Worm (Caenorhabditis elegans) whole organism, L4 larva: ENCODE results near the gene C28D4.7.
"Not testable (repeated sequence)": the region's sequence is repeated elsewhere in the genome, so short reads cannot be mapped to it uniquely, and the experiment has no call there.

Experiments used
- D1046.2 ChIP-seq: fragments of 200-800 bp; sonication (Bioruptor generic); IDR thresholded peaks from 2 replicates; pipeline ENCODE4 v1.3.6; 2022; ENCODE audit warnings: missing genetic modification characterization, missing compliant biosample characterization
- F10B5.3 ChIP-seq: sonication (generic microtip); optimal IDR thresholded peaks from 2 replicates; lab custom pipeline; 2016; ENCODE audit warnings: mild to moderate bottlenecking, missing genetic modification characterization, missing compliant biosample characterization
- F49E8.2 ChIP-seq: sonication (generic microtip); optimal IDR thresholded peaks from 2 replicates; lab custom pipeline; 2016; ENCODE audit warnings: missing compliant biosample characterization, mild to moderate bottlenecking, missing genetic modification characterization, borderline replicate concordance
- Y5F2A.4 ChIP-seq: fragments of 200-800 bp; sonication (Bioruptor generic); optimal IDR thresholded peaks from 2 replicates; lab custom pipeline; 2018; ENCODE audit warnings: mild to moderate bottlenecking, missing genetic modification characterization, missing compliant biosample characterization
- ZK337.2 ChIP-seq: fragments of 200-800 bp; sonication (Bioruptor generic); IDR thresholded peaks from 2 replicates; pipeline ENCODE4 v1.3.6; 2022; ENCODE audit warnings: missing genetic modification reagents, missing genetic modification characterization, missing compliant biosample characterization
- aha-1 ChIP-seq: fragments of 150-350 bp; peaks from one replicate; lab custom pipeline; 2014; ENCODE audit warnings: missing biosample characterization, missing genetic modification characterization
- ama-1 ChIP-seq: fragments of 150-350 bp; optimal IDR thresholded peaks from 2 replicates; lab custom pipeline; 2014; ENCODE audit warnings: inconsistent platforms, mixed read lengths
- attf-4 ChIP-seq: sonication (generic microtip); optimal IDR thresholded peaks from 3 replicates; lab custom pipeline; 2017; ENCODE audit warnings: missing biosample characterization, missing genetic modification characterization
- ceh-44 ChIP-seq: fragments of 200-800 bp; sonication (Bioruptor generic); IDR thresholded peaks from 2 replicates; pipeline ENCODE4 v1.3.6; 2022; ENCODE audit warnings: missing genetic modification reagents, missing genetic modification characterization, missing compliant biosample characterization
- ceh-82 ChIP-seq: sonication (generic microtip); optimal IDR thresholded peaks from 2 replicates; lab custom pipeline; 2017; ENCODE audit warnings: missing biosample characterization, missing genetic modification characterization
- daf-16 ChIP-seq, 3 experiments: sonication (generic microtip); optimal IDR thresholded peaks; 2 replicates each; lab custom pipeline; 2016 to 2017; ENCODE audit warnings: missing genetic modification characterization in 3 of 3, missing genetic modification reagents in 3 of 3, mild to moderate bottlenecking in 2 of 3, missing compliant biosample characterization in 2 of 3, missing biosample characterization in 1 of 3, moderate library complexity in 1 of 3
- dmd-6 ChIP-seq: fragments of 200-800 bp; sonication (Bioruptor generic); IDR thresholded peaks from 2 replicates; pipeline ENCODE4 v1.3.6; 2022; ENCODE audit warnings: missing genetic modification reagents, missing genetic modification characterization, missing compliant biosample characterization
- dmd-8 ChIP-seq: fragments of 200-800 bp; sonication (Bioruptor generic); IDR thresholded peaks from 2 replicates; pipeline ENCODE4 v1.3.6; 2022; ENCODE audit warnings: missing genetic modification characterization, missing compliant biosample characterization
- dve-1 ChIP-seq: sonication (generic microtip); optimal IDR thresholded peaks from 2 replicates; lab custom pipeline; 2017; ENCODE audit warnings: antibody characterized with exemption, mild to moderate bottlenecking, missing genetic modification characterization, missing compliant biosample characterization; ENCODE audit not compliant: insufficient read depth
- egl-27 ChIP-seq: sonication (generic microtip); optimal IDR thresholded peaks from 3 replicates; lab custom pipeline; 2017; ENCODE audit warnings: missing biosample characterization, missing genetic modification reagents, missing genetic modification characterization
- gei-8 ChIP-seq: fragments of 200-800 bp; sonication (Bioruptor generic); optimal IDR thresholded peaks from 2 replicates; lab custom pipeline; 2018; ENCODE audit warnings: mild to moderate bottlenecking, missing genetic modification characterization, missing compliant biosample characterization
- hlh-11 ChIP-seq: fragments of 200-800 bp; sonication (Bioruptor generic); optimal IDR thresholded peaks from 2 replicates; lab custom pipeline; 2018; ENCODE audit warnings: mild to moderate bottlenecking, missing genetic modification characterization, missing compliant biosample characterization
- hlh-30 ChIP-seq: sonication (generic microtip); optimal IDR thresholded peaks from 2 replicates; lab custom pipeline; 2017; ENCODE audit warnings: antibody characterized with exemption, mild to moderate bottlenecking, missing genetic modification characterization, missing compliant biosample characterization; ENCODE audit not compliant: insufficient read depth
- hmg-1.1 ChIP-seq: fragments of 200-800 bp; sonication (Bioruptor generic); IDR thresholded peaks from 2 replicates; pipeline ENCODE4 v1.3.6; 2022; ENCODE audit warnings: missing genetic modification reagents, missing genetic modification characterization, missing compliant biosample characterization
- lim-7 ChIP-seq: fragments of 200-800 bp; sonication (Bioruptor generic); IDR thresholded peaks from 2 replicates; pipeline ENCODE4 v1.3.6; 2022; ENCODE audit warnings: missing genetic modification characterization, missing compliant biosample characterization
- lin-1 ChIP-seq: fragments of 200-800 bp; sonication (Bioruptor generic); IDR thresholded peaks from 2 replicates; pipeline ENCODE4 v1.3.6; 2022; ENCODE audit warnings: missing genetic modification reagents, missing genetic modification characterization, missing compliant biosample characterization
- lin-38 ChIP-seq: fragments of 200-800 bp; sonication (Bioruptor generic); IDR thresholded peaks from 2 replicates; pipeline ENCODE4 v1.3.6; 2022; ENCODE audit warnings: missing genetic modification reagents, missing genetic modification characterization, missing compliant biosample characterization
- lin-39 ChIP-seq: fragments of 150-350 bp; optimal IDR thresholded peaks from 2 replicates; lab custom pipeline; 2014; ENCODE audit warnings: missing biosample characterization, missing genetic modification reagents, missing genetic modification characterization
- mdl-1 ChIP-seq, 2 experiments: fragments of 150-350 bp in 1 of 2; sonication (generic microtip) in 1 of 2; optimal IDR thresholded peaks; 2 replicates each; lab custom pipeline; 2014 to 2017; ENCODE audit warnings: missing biosample characterization in 2 of 2, missing genetic modification characterization in 2 of 2
- mdt-29 ChIP-seq: fragments of 200-800 bp; sonication (Bioruptor generic); IDR thresholded peaks from 2 replicates; pipeline ENCODE4 v1.3.6; 2022; ENCODE audit warnings: missing genetic modification reagents, missing genetic modification characterization, missing compliant biosample characterization
- mes-2 ChIP-seq: sonication (generic microtip); optimal IDR thresholded peaks from 2 replicates; lab custom pipeline; 2016; ENCODE audit warnings: missing genotype, mild to moderate bottlenecking, missing genetic modification characterization, missing compliant biosample characterization; ENCODE audit not compliant: poor library complexity, severe bottlenecking
- mxl-2 ChIP-seq: fragments of 200-800 bp; sonication (Bioruptor generic); conservative IDR thresholded peaks from 2 replicates; pipeline ENCODE4 v1.3.6; 2022; ENCODE audit warnings: missing genetic modification reagents, missing genetic modification characterization, missing compliant biosample characterization
- nhr-10 ChIP-seq: fragments of 150-350 bp; optimal IDR thresholded peaks from 2 replicates; lab custom pipeline; 2014; ENCODE audit warnings: missing biosample characterization, missing genetic modification characterization
- nhr-25 ChIP-seq: sonication (generic microtip); optimal IDR thresholded peaks from 2 replicates; lab custom pipeline; 2017; ENCODE audit warnings: missing genetic modification characterization, mild to moderate bottlenecking, missing compliant biosample characterization, antibody characterized with exemption, moderate library complexity, borderline replicate concordance; ENCODE audit not compliant: insufficient read depth
- nhr-28 ChIP-seq: fragments of 150-350 bp; optimal IDR thresholded peaks from 2 replicates; lab custom pipeline; 2014; ENCODE audit warnings: missing biosample characterization, missing genetic modification characterization
- nhr-42 ChIP-seq: fragments of 200-800 bp; sonication (Bioruptor generic); IDR thresholded peaks from 2 replicates; pipeline ENCODE4 v1.3.6; 2022; ENCODE audit warnings: missing genetic modification characterization, missing compliant biosample characterization
- nhr-77 ChIP-seq: fragments of 150-350 bp; optimal IDR thresholded peaks from 2 replicates; lab custom pipeline; 2014; ENCODE audit warnings: missing biosample characterization, missing genetic modification characterization
- php-3 ChIP-seq: fragments of 200-800 bp; sonication (Bioruptor generic); IDR thresholded peaks from 2 replicates; pipeline ENCODE4 v1.3.6; 2022; ENCODE audit warnings: missing genetic modification reagents, missing genetic modification characterization, missing compliant biosample characterization
- pqm-1 ChIP-seq: sonication (generic microtip); optimal IDR thresholded peaks from 2 replicates; lab custom pipeline; 2017; ENCODE audit warnings: missing biosample characterization, missing genetic modification characterization
- saeg-2 ChIP-seq: fragments of 200-800 bp; sonication (Bioruptor generic); IDR thresholded peaks from 2 replicates; pipeline ENCODE4 v1.3.6; 2022; ENCODE audit warnings: missing genetic modification reagents, missing genetic modification characterization, missing compliant biosample characterization
- sdz-12 ChIP-seq: fragments of 200-800 bp; sonication (Bioruptor generic); optimal IDR thresholded peaks from 2 replicates; lab custom pipeline; 2018; ENCODE audit warnings: mild to moderate bottlenecking, missing genetic modification characterization, missing compliant biosample characterization
- spr-3 ChIP-seq: fragments of 200-800 bp; sonication (Bioruptor generic); optimal IDR thresholded peaks from 2 replicates; lab custom pipeline; 2018; ENCODE audit warnings: mild to moderate bottlenecking, missing genetic modification characterization, missing compliant biosample characterization
- tag-97 ChIP-seq: fragments of 200-800 bp; sonication (Bioruptor generic); IDR thresholded peaks from 2 replicates; pipeline ENCODE4 v1.3.6; 2022; ENCODE audit warnings: missing genetic modification characterization, missing compliant biosample characterization
- tra-1 ChIP-seq: fragments of 200-800 bp; sonication (Bioruptor generic); IDR thresholded peaks from 2 replicates; pipeline ENCODE4 v1.3.6; 2022; ENCODE audit warnings: missing genetic modification reagents, missing genetic modification characterization, missing compliant biosample characterization
- unc-62 ChIP-seq, 3 experiments: fragments of 150-350 bp in 1 of 3; sonication (generic microtip); optimal IDR thresholded peaks in 2 of 3; peaks in 1 of 3; 1 replicate in 1 of 3; 2 replicates in 2 of 3; lab custom pipeline; 2014 to 2017; ENCODE audit warnings: missing biosample characterization in 3 of 3, missing genetic modification characterization in 3 of 3, missing genetic modification reagents in 3 of 3, missing genotype in 1 of 3
- zfp-2 ChIP-seq: sonication (generic microtip); optimal IDR thresholded peaks from 2 replicates; lab custom pipeline; 2016; ENCODE audit warnings: mild to moderate bottlenecking, missing genetic modification characterization, missing compliant biosample characterization
- zfp-3 ChIP-seq: fragments of 200-800 bp; sonication (Bioruptor generic); conservative IDR thresholded peaks from 2 replicates; pipeline ENCODE4 v1.3.6; 2022; ENCODE audit warnings: missing genetic modification reagents, missing genetic modification characterization, missing compliant biosample characterization
- zip-11 ChIP-seq: fragments of 200-800 bp; sonication (Bioruptor generic); IDR thresholded peaks from 2 replicates; pipeline ENCODE4 v1.3.6; 2022; ENCODE audit warnings: missing genetic modification characterization, missing compliant biosample characterization
- zip-2 ChIP-seq: fragments of 150-350 bp; optimal IDR thresholded peaks from 2 replicates; lab custom pipeline; 2014; ENCODE audit warnings: missing biosample characterization, missing genetic modification characterization
- ztf-11 ChIP-seq: fragments of 150-350 bp; optimal IDR thresholded peaks from 2 replicates; lab custom pipeline; 2014; ENCODE audit warnings: missing biosample characterization, missing genetic modification characterization

The C28D4.7 gene

DNA sequence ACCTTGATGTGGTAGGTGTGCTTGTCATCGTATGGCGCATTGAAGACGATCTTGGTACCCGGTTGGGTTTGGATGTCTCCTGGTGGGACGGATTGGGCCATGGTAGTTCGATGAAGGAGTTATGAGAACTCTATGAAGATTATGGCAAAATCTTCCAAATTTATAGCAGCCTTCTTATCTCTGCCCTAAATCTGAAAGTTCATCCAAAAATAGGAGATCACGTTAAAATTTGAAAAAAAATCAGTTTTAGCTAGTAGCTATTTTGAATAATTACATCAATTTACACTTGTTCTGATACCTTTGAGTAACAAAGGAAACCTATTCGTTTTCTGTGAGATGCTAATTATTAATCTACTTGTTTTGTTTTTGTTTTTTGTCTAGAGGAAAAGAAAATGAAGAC, 24.1 kb upstream of the C28D4.7 start, which contains the start of gene msp-79:
TSS of gene msp-79 (minus strand) at position 101 of the 400 bp plus-strand sequence.
- not testable (repeated sequence) for TF ChIP-seq nhr-10 (tag; lab: Kevin White, UChicago); ztf-11 (tag; lab: Kevin White, UChicago); zip-11

DNA sequence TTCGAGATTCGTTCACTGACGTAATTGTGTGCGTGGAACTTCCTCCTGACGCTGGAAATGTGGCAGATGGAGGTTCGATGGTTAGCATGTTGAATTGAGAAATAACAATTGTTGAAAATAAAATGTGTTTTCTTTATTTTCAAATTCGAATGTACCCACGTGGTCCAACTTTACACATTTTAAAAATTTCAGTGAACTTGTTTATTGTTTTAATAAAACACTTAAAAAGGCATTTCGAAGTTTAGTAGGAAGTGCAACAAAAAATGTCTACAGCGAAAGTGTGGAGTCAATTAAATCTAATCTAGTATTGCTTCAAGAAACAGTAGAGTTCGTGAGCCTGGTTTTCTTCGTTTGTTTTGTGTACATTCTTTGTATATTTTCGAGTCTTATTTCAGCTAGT, 23.3 kb upstream of the C28D4.7 start, which contains the start of gene ssp-36:
TSS of gene ssp-36 (minus strand) at position 101 of the 400 bp plus-strand sequence.
- TF ChIP-seq ceh-44 (no peak), Y5F2A.4 (GFP tag; lab: Kevin White, UChicago) (no peak), nhr-77 (tag; lab: Kevin White, UChicago) (no peak), ceh-82 (tag; lab: Kevin White, UChicago) (no peak), spr-3 (GFP tag; lab: Kevin White, UChicago) (no peak), lin-39 (tag; lab: Kevin White, UChicago) (no peak), gei-8 (no peak), mxl-2 (no peak), tra-1 (no peak), nhr-42 (no peak), saeg-2 (GFP tag; lab: Robert Waterston, UW) (no peak), lin-1 (no peak), tag-97 (GFP tag; lab: Robert Waterston, UW) (no peak), mdt-29 (GFP tag; lab: Robert Waterston, UW) (no peak), ZK337.2 (GFP tag; lab: Robert Waterston, UW) (no peak), zfp-2 (tag; lab: Kevin White, UChicago) (no peak), zfp-3 (no peak)

DNA sequence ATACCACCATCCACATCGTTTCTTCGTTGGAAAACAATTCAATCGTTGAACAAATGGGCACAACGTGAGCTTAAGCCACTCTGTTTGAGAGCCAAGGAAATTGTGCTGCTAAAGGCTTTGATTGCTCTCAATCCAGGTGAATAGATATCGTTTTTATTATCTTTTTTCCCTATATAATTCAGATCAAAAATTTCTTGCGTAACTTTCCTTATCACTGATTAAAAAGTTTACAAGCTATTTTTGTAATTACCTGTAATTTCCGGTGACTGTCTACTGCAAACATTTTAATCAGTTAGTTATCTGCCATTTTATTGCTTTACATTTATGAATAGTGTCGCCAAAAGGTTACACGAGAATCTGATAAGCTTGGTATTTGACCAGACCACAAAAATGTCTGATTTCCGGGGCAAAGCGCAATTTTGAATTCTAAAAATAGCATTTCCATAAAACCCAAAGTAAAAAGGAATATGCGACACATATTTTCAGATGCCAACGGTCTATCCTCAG, 19.8 kb upstream of the C28D4.7 start:
- TF ChIP-seq hmg-1.1 (GFP tag; lab: Robert Waterston, UW) (no peak), spr-3 (GFP tag; lab: Kevin White, UChicago) (no peak), hlh-11 (tag; lab: Kevin White, UChicago) (peak; percentile 48), hlh-30 (no peak), attf-4 (no peak), lim-7 (GFP tag; lab: Robert Waterston, UW) (no peak), nhr-42 (no peak), F49E8.2 (tag; lab: Kevin White, UChicago) (no peak), lin-38 (no peak), daf-16 (GFP tag; optimal IDR thresholded peaks at IDR 0.05; lab: Kevin White, UChicago) (no peak), daf-16 (tag; optimal IDR thresholded peaks at IDR 0.05; lab: Kevin White, UChicago) (peak; percentile 39), egl-27 (tag; lab: Kevin White, UChicago) (no peak), sdz-12 (GFP tag; lab: Kevin White, UChicago) (no peak), zip-2 (tag; lab: Kevin White, UChicago) (no peak), dmd-6 (peak; percentile 38; the same call in 1 of the 2 replicates), lin-1 (peak; percentile 75; the same call in 1 of the 2 replicates), Y5F2A.4 (GFP tag; lab: Kevin White, UChicago) (no peak), tra-1 (no peak), dve-1 (tag; lab: Kevin White, UChicago) (peak; percentile 59), nhr-77 (tag; lab: Kevin White, UChicago) (no peak), nhr-25 (tag; lab: Kevin White, UChicago) (no peak), php-3 (GFP tag; lab: Robert Waterston, UW) (peak; percentile 91), D1046.2 (GFP tag; lab: Robert Waterston, UW) (no peak), mes-2 (no peak), aha-1 (tag; lab: Kevin White, UChicago) (peak; percentile 89), nhr-28 (peak; percentile 31), ama-1 (lab: Kevin White, UChicago) (no peak), unc-62 (GFP tag; optimal IDR thresholded peaks at IDR 0.05 in 1 of 2; lab: Kevin White, UChicago) (no peak), unc-62 (tag; optimal IDR thresholded peaks at IDR 0.05; lab: Kevin White, UChicago) (no peak), mdl-1 (tag; optimal IDR thresholded peaks at IDR 0.05; lab: Kevin White, UChicago) (peak in 1 of 2 experiments; percentile 31), pqm-1 (tag; lab: Kevin White, UChicago) (peak; percentile 40), lin-39 (tag; lab: Kevin White, UChicago) (no peak), ztf-11 (tag; lab: Kevin White, UChicago) (no peak), F10B5.3 (tag; lab: Kevin White, UChicago) (no peak), dmd-8 (GFP tag; lab: Robert Waterston, UW) (no peak)
